Fruit fly (Drosophila melanogaster): Measurements from ENCODE around the gene CG45081.

CG45081 gene

DNA sequence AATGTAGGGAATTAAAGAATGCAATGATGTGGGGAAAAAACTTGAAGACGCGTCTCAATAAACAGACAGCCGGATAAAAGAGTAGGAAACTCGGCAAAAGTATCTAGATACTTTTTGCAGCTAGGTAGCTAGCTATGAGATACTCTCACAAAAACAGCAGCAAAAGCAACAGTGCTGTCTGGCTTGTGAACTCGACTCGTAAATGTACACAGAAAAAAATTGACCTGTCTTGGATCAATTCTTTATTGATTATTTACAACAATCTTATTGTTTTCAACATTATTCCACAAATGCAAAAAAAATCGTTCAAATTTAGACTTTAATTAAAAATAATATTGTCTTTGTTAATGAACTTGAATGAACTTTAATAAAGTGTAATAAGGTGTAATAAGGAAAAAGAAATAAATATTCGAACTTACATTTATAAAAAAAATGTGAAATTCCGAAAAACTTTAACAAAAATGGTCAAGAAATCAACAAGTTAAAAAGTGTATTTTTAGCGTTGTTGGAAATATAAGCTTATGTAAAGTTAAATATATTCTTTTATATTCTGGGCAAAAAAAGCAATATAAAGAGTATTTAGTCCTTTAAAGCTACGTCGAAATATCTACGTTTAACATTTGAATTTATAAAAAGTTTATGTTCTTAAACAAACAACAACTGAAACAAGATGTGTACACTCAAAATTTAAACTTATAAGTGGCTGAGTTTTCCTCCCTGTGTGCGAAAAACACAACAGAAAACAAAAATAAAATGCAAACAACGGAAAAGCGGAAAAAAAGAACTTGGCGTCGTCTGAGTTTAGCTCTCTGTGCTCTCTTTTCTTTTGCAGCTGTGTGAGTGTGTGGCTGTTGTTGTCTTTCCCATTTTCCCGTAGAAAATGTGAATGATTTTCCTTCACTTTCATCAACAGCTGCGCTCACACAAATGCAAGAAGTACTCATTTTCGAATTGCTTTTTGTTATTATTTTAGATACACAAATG lies 31.8 kb upstream of the CG45081 start (continued):
- TF ChIP-seq CG11294 (GFP tag; IDR thresholded peaks at IDR 0.05) (peak; percentile 20; the same call in 1 of the 2 replicates), dsx (GFP tag; optimal IDR thresholded peaks at IDR 0.05; ENCODE audit: poor library complexity, severe bottlenecking) (no peak), salr (GFP tag; optimal IDR thresholded peaks at IDR 0.05) (peak in 1 of 2 experiments; percentile 77), fd59A (GFP tag; optimal IDR thresholded peaks at IDR 0.05) (no peak), Blimp-1 (GFP tag; optimal IDR thresholded peaks at IDR 0.05) (no peak), net (GFP tag; optimal IDR thresholded peaks at IDR 0.05) (peak; percentile 47), CG4318 (GFP tag; optimal IDR thresholded peaks at IDR 0.05) (peak; percentile 38), CG8119 (GFP tag; IDR thresholded peaks at IDR 0.05) (peak; percentile 67), CG3919 (GFP tag; optimal IDR thresholded peaks at IDR 0.05) (peak; percentile 9)

DNA sequence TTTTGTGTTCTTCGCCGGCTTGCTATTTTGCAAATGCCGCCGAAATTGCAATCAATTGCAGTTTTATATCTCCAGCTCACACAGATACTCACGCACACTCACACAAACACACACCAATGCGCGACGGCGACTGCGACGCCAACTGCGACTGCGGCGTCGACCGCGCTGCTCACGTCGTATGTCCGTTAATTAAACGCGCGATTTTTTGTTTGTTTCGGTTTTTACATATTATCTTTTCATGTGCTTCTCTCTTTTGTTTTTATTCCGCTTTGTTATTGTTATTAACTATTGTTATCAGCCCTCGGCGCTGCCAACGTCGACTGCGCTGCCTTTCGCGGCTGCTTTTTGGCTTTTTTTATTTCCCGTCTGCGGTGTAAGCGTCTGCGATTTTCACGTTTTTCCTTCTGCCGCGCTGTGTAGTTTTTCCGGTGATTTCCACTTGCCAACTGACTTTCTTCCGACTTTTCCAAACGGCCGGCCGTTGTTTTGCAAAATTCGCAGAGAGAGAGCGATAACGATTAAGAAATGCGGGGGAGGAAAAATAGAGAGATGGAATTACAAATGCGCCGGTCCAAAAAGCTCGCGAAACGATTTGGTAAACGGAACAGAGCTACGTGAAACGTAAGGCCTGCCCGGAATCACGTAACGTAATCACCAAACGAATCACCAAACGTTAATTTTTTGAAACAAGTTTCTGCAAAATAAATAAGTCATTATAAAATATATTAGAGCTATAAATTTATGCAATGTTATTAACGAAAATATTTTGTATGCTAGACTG lies 30.7 kb upstream of the CG45081 start, which contains the start of gene fz2:
fz2 (minus strand) TSS at position 452 of the 781 bp plus-strand sequence.
- TF ChIP-seq CG34406 (GFP tag; optimal IDR thresholded peaks at IDR 0.05) = no peak
- peak; percentile 7 for TF ChIP-seq Eip78C (GFP tag)
- TF ChIP-seq CG8119 (GFP tag; IDR thresholded peaks at IDR 0.05) = peak; percentile 25; the same call in 1 of the 3 replicates
- 0 out of 3 replicates have a peak, but pooled peaks have one; percentile 8 for TF ChIP-seq eg (GFP tag; IDR thresholded peaks at IDR 0.05)
- 0 out of 3 replicates have a peak, but pooled peaks have one; percentile 15 for TF ChIP-seq CG6163 (GFP tag; IDR thresholded peaks at IDR 0.05)
- no peak for TF ChIP-seq Eip93F (GFP tag; optimal IDR thresholded peaks at IDR 0.05)

dm6 chr3L:19236060-19236459 lies 29.8 kb upstream of the CG45081 start, which contains the start of gene CG33647:
Gene CG33647 (plus strand): TSS chr3L:19236360.
- TF ChIP-seq CG4318 (GFP tag; optimal IDR thresholded peaks at IDR 0.05) (no peak), CG11902 (GFP tag; optimal IDR thresholded peaks at IDR 0.05) (no peak), acj6 (GFP tag; optimal IDR thresholded peaks at IDR 0.05) (no peak), Sox15 (GFP tag; optimal IDR thresholded peaks at IDR 0.05) (no peak), dsx (GFP tag; optimal IDR thresholded peaks at IDR 0.05; ENCODE audit: poor library complexity, severe bottlenecking) (no peak), CG10631 (GFP tag; optimal IDR thresholded peaks at IDR 0.05) (no peak), salr (GFP tag; optimal IDR thresholded peaks at IDR 0.05) (no peak), Blimp-1 (GFP tag; optimal IDR thresholded peaks at IDR 0.05) (no peak), CG32006 (GFP tag; optimal IDR thresholded peaks at IDR 0.05) (no peak), Met (GFP tag; optimal IDR thresholded peaks at IDR 0.05) (no peak), Sox14 (GFP tag; optimal IDR thresholded peaks at IDR 0.05) (no peak), CG7368 (GFP tag; optimal IDR thresholded peaks at IDR 0.05) (no peak), Lpt (GFP tag; optimal IDR thresholded peaks at IDR 0.05) (no peak), CG6854 (GFP tag; optimal IDR thresholded peaks at IDR 0.05) (no peak), cyc (GFP tag; optimal IDR thresholded peaks at IDR 0.05) (no peak), lz (GFP tag; optimal IDR thresholded peaks at IDR 0.05) (no peak), CG6792 (GFP tag; optimal IDR thresholded peaks at IDR 0.05) (no peak), net (GFP tag; optimal IDR thresholded peaks at IDR 0.05) (no peak), CG6808 (GFP tag; optimal IDR thresholded peaks at IDR 0.05) (no peak), CG10669 (GFP tag; optimal IDR thresholded peaks at IDR 0.05) (no peak)

DNA sequence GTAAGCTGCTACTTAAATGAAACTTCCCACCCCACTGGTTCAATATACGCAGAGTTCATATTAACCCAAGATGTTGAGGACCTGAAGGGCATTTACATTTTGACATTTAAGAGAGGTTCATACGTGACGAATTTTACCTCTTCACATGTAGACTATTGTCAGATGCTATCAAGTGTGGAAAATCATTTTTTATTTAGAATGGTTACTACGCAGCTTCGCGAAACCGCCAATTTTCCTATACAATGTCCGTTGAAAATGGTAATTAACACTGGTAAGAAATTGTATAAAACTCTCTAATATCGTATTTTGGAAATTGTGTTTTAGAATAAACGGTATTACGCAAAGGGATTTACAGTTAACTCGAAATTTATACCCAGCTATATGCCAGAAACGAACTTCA lies 29.3 kb upstream of the CG45081 start:
- TF ChIP-seq topi (GFP tag; optimal IDR thresholded peaks at IDR 0.05) = no peak
- no peak for TF ChIP-seq Eip78C (GFP tag)
- no peak for TF ChIP-seq spab (GFP tag; optimal IDR thresholded peaks at IDR 0.05)
- TF ChIP-seq eg (GFP tag; IDR thresholded peaks at IDR 0.05) = no peak
- TF ChIP-seq Sox14 (GFP tag; optimal IDR thresholded peaks at IDR 0.05) = no peak
- no peak for TF ChIP-seq Ets96B (tag; optimal IDR thresholded peaks at IDR 0.05)
- no peak for TF ChIP-seq salr (GFP tag; optimal IDR thresholded peaks at IDR 0.05)
- TF ChIP-seq Sox102F (GFP tag; optimal IDR thresholded peaks at IDR 0.05) = no peak
- no peak for TF ChIP-seq CG11762 (GFP tag; optimal IDR thresholded peaks at IDR 0.05; ENCODE audit: insufficient read depth)
- no peak for TF ChIP-seq Smox (GFP tag; optimal IDR thresholded peaks at IDR 0.05)
- TF ChIP-seq Met (GFP tag; optimal IDR thresholded peaks at IDR 0.05) = no peak
- TF ChIP-seq Ets21C (GFP tag; optimal IDR thresholded peaks at IDR 0.05) = no peak
- no peak for TF ChIP-seq CG8119 (GFP tag; IDR thresholded peaks at IDR 0.05)
- TF ChIP-seq CG8319 (GFP tag; optimal IDR thresholded peaks at IDR 0.05) = no peak
- TF ChIP-seq CG6808 (GFP tag; optimal IDR thresholded peaks at IDR 0.05) = no peak
- TF ChIP-seq CG3919 (GFP tag; optimal IDR thresholded peaks at IDR 0.05) = no peak
- TF ChIP-seq CG6163 (GFP tag; IDR thresholded peaks at IDR 0.05) = no peak
- no peak for TF ChIP-seq CG8632 (GFP tag; optimal IDR thresholded peaks at IDR 0.05)
- TF ChIP-seq Lpt (GFP tag; optimal IDR thresholded peaks at IDR 0.05) = no peak

All from whole organism, prepupa.